Worm (Caenorhabditis elegans) whole organism, L1 larva: Measurements from ENCODE around the gene B0336.7.

Experiments
- C04F5.9 ChIP-seq: sonication (generic microtip); optimal IDR thresholded peaks from 2 replicates; lab custom pipeline; 2016; ENCODE audit warnings: missing genetic modification characterization, missing compliant biosample characterization
- C16A3.4 ChIP-seq: fragments of 150-350 bp; optimal IDR thresholded peaks from 2 replicates; lab custom pipeline; 2014; ENCODE audit warnings: missing biosample characterization, missing genetic modification characterization
- C34B4.2 ChIP-seq: sonication (generic microtip); optimal IDR thresholded peaks from 2 replicates; lab custom pipeline; 2017; ENCODE audit warnings: mild to moderate bottlenecking, missing genetic modification characterization, missing compliant biosample characterization
- aha-1 ChIP-seq: fragments of 150-350 bp; optimal IDR thresholded peaks from 2 replicates; lab custom pipeline; 2014; ENCODE audit warnings: missing biosample characterization, missing genetic modification characterization
- alr-1 ChIP-seq: fragments of 200-800 bp; sonication (Bioruptor generic); optimal IDR thresholded peaks from 2 replicates; lab custom pipeline; 2018; ENCODE audit warnings: borderline replicate concordance, mild to moderate bottlenecking, missing genetic modification characterization, missing compliant biosample characterization
- aly-2 ChIP-seq: fragments of 150-350 bp; optimal IDR thresholded peaks from 2 replicates; lab custom pipeline; 2014; ENCODE audit warnings: missing biosample characterization, missing genetic modification characterization
- ama-1 ChIP-seq: fragments of 150-350 bp; optimal IDR thresholded peaks from 2 replicates; lab custom pipeline; 2014
- blmp-1 ChIP-seq: fragments of 150-350 bp; optimal IDR thresholded peaks from 2 replicates; lab custom pipeline; 2014; ENCODE audit warnings: missing biosample characterization, missing genetic modification characterization
- ceh-63 ChIP-seq: fragments of 200-800 bp; sonication (Bioruptor generic); optimal IDR thresholded peaks from 2 replicates; lab custom pipeline; 2018; ENCODE audit warnings: mild to moderate bottlenecking, missing genetic modification characterization, missing compliant biosample characterization
- ceh-8 ChIP-seq: fragments of 200-800 bp; sonication (Bioruptor generic); optimal IDR thresholded peaks from 2 replicates; lab custom pipeline; 2018; ENCODE audit warnings: mild to moderate bottlenecking, missing genetic modification characterization, moderate library complexity, missing compliant biosample characterization
- ceh-82 ChIP-seq, 3 experiments: fragments of 150-350 bp in 1 of 3; sonication (generic microtip) in 2 of 3; optimal IDR thresholded peaks; 2 replicates each; lab custom pipeline; 2014 to 2017; ENCODE audit warnings: missing biosample characterization in 3 of 3, missing genetic modification characterization in 3 of 3
- dpl-1 ChIP-seq, 3 experiments: fragments of 150-350 bp in 2 of 3; sonication (generic microtip) in 1 of 3; optimal IDR thresholded peaks; 2 replicates each; lab custom pipeline; 2014 to 2017; ENCODE audit warnings: missing biosample characterization in 3 of 3, missing genetic modification characterization in 3 of 3, missing genetic modification reagents in 3 of 3
- dsc-1 ChIP-seq: sonication (generic microtip); optimal IDR thresholded peaks from 2 replicates; lab custom pipeline; 2016; ENCODE audit warnings: mild to moderate bottlenecking, missing genetic modification characterization, missing compliant biosample characterization
- efl-1 ChIP-seq, 4 experiments: fragments of 150-350 bp; optimal IDR thresholded peaks in 3 of 4; peaks in 1 of 4; 1 replicate in 1 of 4; 2 replicates in 3 of 4; lab custom pipeline; 2014; ENCODE audit warnings: missing biosample characterization in 2 of 4, missing genetic modification characterization in 2 of 4, missing genetic modification reagents in 2 of 4
- efl-3 ChIP-seq: fragments of 200-800 bp; sonication (Bioruptor generic); optimal IDR thresholded peaks from 2 replicates; lab custom pipeline; 2018; ENCODE audit warnings: mild to moderate bottlenecking, missing genetic modification characterization, missing compliant biosample characterization
- elt-2 ChIP-seq: sonication (generic microtip); optimal IDR thresholded peaks from 2 replicates; lab custom pipeline; 2016; ENCODE audit warnings: missing genetic modification characterization, mild to moderate bottlenecking, inconsistent platforms, missing compliant biosample characterization, missing genetic modification reagents
- ets-5 ChIP-seq: fragments of 200-800 bp; sonication (Bioruptor generic); IDR thresholded peaks from 2 replicates; pipeline ENCODE4 v1.3.6; 2022; ENCODE audit warnings: missing genetic modification characterization, missing compliant biosample characterization
- fkh-10 ChIP-seq: sonication (generic microtip); optimal IDR thresholded peaks from 2 replicates; lab custom pipeline; 2017; ENCODE audit warnings: missing biosample characterization, missing genetic modification reagents, missing genetic modification characterization
- fos-1 ChIP-seq: fragments of 150-350 bp; optimal IDR thresholded peaks from 2 replicates; lab custom pipeline; 2014; ENCODE audit warnings: missing biosample characterization, missing genetic modification characterization
- grh-1 ChIP-seq: fragments of 200-800 bp; sonication (Bioruptor generic); IDR thresholded peaks from 2 replicates; pipeline ENCODE4 v1.3.6; 2022; ENCODE audit warnings: missing genetic modification reagents, missing genetic modification characterization, missing compliant biosample characterization
- hlh-17 ChIP-seq: fragments of 200-800 bp; sonication (Bioruptor generic); optimal IDR thresholded peaks from 2 replicates; lab custom pipeline; 2018; ENCODE audit warnings: missing genetic modification characterization, mild to moderate bottlenecking, missing compliant biosample characterization, moderate library complexity, borderline replicate concordance
- isw-1 ChIP-seq: fragments of 200-800 bp; sonication (Bioruptor generic); IDR thresholded peaks from 2 replicates; pipeline ENCODE4 v1.3.6; 2022; ENCODE audit warnings: missing genetic modification characterization, missing compliant biosample characterization
- lin-13 ChIP-seq: fragments of 150-350 bp; optimal IDR thresholded peaks from 2 replicates; lab custom pipeline; 2014; ENCODE audit warnings: missing biosample characterization, missing genetic modification reagents, missing genetic modification characterization
- lin-14 ChIP-seq: fragments of 200-800 bp; sonication (Bioruptor generic); optimal IDR thresholded peaks from 2 replicates; lab custom pipeline; 2018; ENCODE audit warnings: mild to moderate bottlenecking, missing genetic modification characterization, moderate library complexity, missing compliant biosample characterization
- lin-35 ChIP-seq, 2 experiments: fragments of 150-350 bp; optimal IDR thresholded peaks; 2 replicates each; lab custom pipeline; 2014; ENCODE audit warnings: missing biosample characterization in 2 of 2, missing genetic modification characterization in 2 of 2, missing genetic modification reagents in 2 of 2
- lsy-2 ChIP-seq, 2 experiments: fragments of 150-350 bp; optimal IDR thresholded peaks; 2 replicates each; lab custom pipeline; 2014; ENCODE audit warnings: missing biosample characterization in 2 of 2, missing genetic modification characterization in 2 of 2
- mdl-1 ChIP-seq, 2 experiments: fragments of 150-350 bp; optimal IDR thresholded peaks; 2 replicates each; lab custom pipeline; 2014 to 2017; ENCODE audit warnings: missing biosample characterization in 2 of 2, missing genetic modification characterization in 2 of 2, inconsistent platforms in 1 of 2
- mef-2 ChIP-seq: fragments of 150-350 bp; optimal IDR thresholded peaks from 2 replicates; lab custom pipeline; 2014; ENCODE audit warnings: missing biosample characterization, missing genetic modification characterization
- nhr-11 ChIP-seq: fragments of 150-350 bp; optimal IDR thresholded peaks from 2 replicates; lab custom pipeline; 2014; ENCODE audit warnings: missing biosample characterization, missing genetic modification characterization
- nhr-12 ChIP-seq: sonication (generic microtip); optimal IDR thresholded peaks from 2 replicates; lab custom pipeline; 2017; ENCODE audit warnings: missing biosample characterization, missing genetic modification characterization
- nhr-237 ChIP-seq: fragments of 150-350 bp; optimal IDR thresholded peaks from 2 replicates; lab custom pipeline; 2014; ENCODE audit warnings: missing biosample characterization, missing genetic modification characterization
- nhr-28 ChIP-seq: fragments of 150-350 bp; optimal IDR thresholded peaks from 2 replicates; lab custom pipeline; 2014; ENCODE audit warnings: missing biosample characterization, missing genetic modification characterization
- nhr-47 ChIP-seq: sonication (generic microtip); optimal IDR thresholded peaks from 2 replicates; lab custom pipeline; 2016; ENCODE audit warnings: mild to moderate bottlenecking, missing genetic modification characterization, moderate library complexity, missing compliant biosample characterization
- nhr-77 ChIP-seq: fragments of 150-350 bp; optimal IDR thresholded peaks from 2 replicates; lab custom pipeline; 2014; ENCODE audit warnings: missing biosample characterization, missing genetic modification characterization
- nhr-84 ChIP-seq: sonication (generic microtip); optimal IDR thresholded peaks from 2 replicates; lab custom pipeline; 2017; ENCODE audit warnings: missing biosample characterization, missing genetic modification characterization
- pax-3 ChIP-seq: fragments of 200-800 bp; sonication (Bioruptor generic); optimal IDR thresholded peaks from 2 replicates; lab custom pipeline; 2018; ENCODE audit warnings: mild to moderate bottlenecking, missing genetic modification characterization, moderate library complexity, missing compliant biosample characterization
- skn-1 ChIP-seq: fragments of 150-350 bp; optimal IDR thresholded peaks from 2 replicates; lab custom pipeline; 2014; ENCODE audit warnings: missing biosample characterization, missing genetic modification characterization
- snu-23 ChIP-seq: sonication (generic microtip); optimal IDR thresholded peaks from 2 replicates; lab custom pipeline; 2016; ENCODE audit warnings: missing genetic modification characterization, missing compliant biosample characterization
- swsn-7 ChIP-seq: sonication (generic microtip); optimal IDR thresholded peaks from 2 replicates; lab custom pipeline; 2016; ENCODE audit warnings: missing genetic modification characterization, missing compliant biosample characterization
- tbx-2 ChIP-seq: sonication (generic microtip); optimal IDR thresholded peaks from 2 replicates; lab custom pipeline; 2016; ENCODE audit warnings: missing genetic modification characterization, missing compliant biosample characterization
- unc-30 ChIP-seq: sonication (generic microtip); optimal IDR thresholded peaks from 2 replicates; lab custom pipeline; 2017; ENCODE audit warnings: missing biosample characterization, missing genetic modification characterization
- unc-62 ChIP-seq: fragments of 150-350 bp; optimal IDR thresholded peaks from 2 replicates; lab custom pipeline; 2014; ENCODE audit warnings: missing biosample characterization, missing genetic modification reagents, missing genetic modification characterization
- unc-86 ChIP-seq: sonication (generic microtip); optimal IDR thresholded peaks from 2 replicates; lab custom pipeline; 2016; ENCODE audit warnings: missing genetic modification characterization, missing compliant biosample characterization
- vab-15 ChIP-seq: sonication (generic microtip); optimal IDR thresholded peaks from 2 replicates; lab custom pipeline; 2017; ENCODE audit warnings: missing genotype, mild to moderate bottlenecking, missing genetic modification characterization, missing compliant biosample characterization
- xbp-1 ChIP-seq: sonication (generic microtip); optimal IDR thresholded peaks from 2 replicates; lab custom pipeline; 2016; ENCODE audit warnings: missing genetic modification characterization, missing compliant biosample characterization
- zip-4 ChIP-seq: fragments of 200-800 bp; sonication (Bioruptor generic); optimal IDR thresholded peaks from 2 replicates; lab custom pipeline; 2018; ENCODE audit warnings: mild to moderate bottlenecking, missing genetic modification characterization, moderate library complexity, missing compliant biosample characterization
- ztf-4 ChIP-seq: fragments of 150-350 bp; optimal IDR thresholded peaks from 2 replicates; lab custom pipeline; 2014; ENCODE audit warnings: missing biosample characterization, missing genetic modification characterization

B0336.7 gene

DNA sequence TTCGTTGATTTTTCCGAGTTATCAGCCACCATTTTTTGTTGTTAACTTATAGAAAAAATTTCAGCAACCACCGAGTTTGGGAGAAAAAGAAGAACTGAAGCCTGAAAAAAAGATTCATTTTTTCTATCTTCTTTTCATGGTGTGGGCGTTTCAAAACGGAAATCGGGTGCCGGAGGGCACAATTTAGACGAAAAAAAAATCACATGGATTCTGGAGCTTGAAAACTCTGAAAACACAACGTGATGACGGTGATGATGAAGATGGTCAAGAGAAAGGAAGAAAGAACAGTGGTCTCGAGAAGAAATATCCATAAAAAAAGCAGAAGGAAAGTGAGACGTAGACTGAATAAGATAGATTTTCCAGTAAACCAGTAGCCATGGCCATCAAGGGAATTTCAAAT lies 13.2 kb downstream of the B0336.7 start, which contains the start of gene rcan-1:
Gene rcan-1, minus strand, starts transcription at position 101 of the 400 bp plus-strand sequence.
- TF ChIP-seq lin-35 (GFP tag; optimal IDR thresholded peaks at IDR 0.05; lab: Kevin White, UChicago) (no peak), nhr-12 (tag; lab: Kevin White, UChicago) (no peak), zip-4 (GFP tag; lab: Kevin White, UChicago) (no peak), ceh-8 (no peak), efl-1 (optimal IDR thresholded peaks at IDR 0.05; lab: Kevin White, UChicago) (no peak), efl-1 (GFP tag; optimal IDR thresholded peaks at IDR 0.05 in 1 of 2; lab: Kevin White, UChicago) (no peak), nhr-28 (no peak), vab-15 (no peak)

- TF ChIP-seq ama-1 (lab: Kevin White, UChicago) (no peak), lsy-2 (tag; optimal IDR thresholded peaks at IDR 0.05; lab: Kevin White, UChicago) (peak in 1 of 2 experiments; percentile 7), nhr-47 (tag; lab: Kevin White, UChicago) (peak; percentile 14), blmp-1 (tag; lab: Kevin White, UChicago) (peak; percentile 2)
These were observed 17.0 kb downstream of the B0336.7 start, which contains the start of gene pst-2 for ce11 chrIII:5680141-5680540. Gene pst-2 (plus strand): TSS chrIII:5680433.

DNA sequence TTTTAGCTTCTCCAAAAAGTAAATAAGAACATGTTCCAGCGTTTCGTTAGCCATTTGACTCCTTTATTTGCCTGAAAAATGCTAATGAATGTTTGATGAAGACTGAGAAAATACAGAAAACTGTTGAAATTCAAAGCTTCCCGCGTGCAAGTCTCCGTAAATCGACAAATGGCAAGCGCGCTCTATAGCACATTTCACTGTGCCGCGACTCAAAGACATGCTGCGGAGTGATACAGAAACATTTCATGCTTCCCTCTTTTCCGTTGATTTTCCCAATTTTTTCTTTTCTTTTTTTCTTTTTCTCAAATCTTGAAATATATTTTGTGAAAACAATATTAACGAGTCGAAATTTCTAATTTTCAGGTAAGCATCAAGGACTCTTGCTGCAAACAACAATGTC lies 18.2 kb downstream of the B0336.7 start, which contains the start of the genes ska-3 and rps-12:
Gene ska-3, minus strand, starts transcription at position 71 of the 400 bp plus-strand sequence.
Gene rps-12, plus strand, starts transcription at position 364 of the 400 bp plus-strand sequence.
- peak; percentile 100 for TF ChIP-seq C16A3.4
- TF ChIP-seq ztf-4 (tag; lab: Kevin White, UChicago) = peak; percentile 98
- TF ChIP-seq nhr-11 (tag; lab: Kevin White, UChicago) = peak; percentile 96
- peak; percentile 54 to 99 for TF ChIP-seq mdl-1 (tag; optimal IDR thresholded peaks at IDR 0.05; lab: Kevin White, UChicago)
- peak; percentile 98 for TF ChIP-seq lin-14 (GFP tag; lab: Kevin White, UChicago)
- TF ChIP-seq skn-1 = peak; percentile 98
- peak; percentile 97 to 99 (median 98) for TF ChIP-seq dpl-1 (GFP tag; optimal IDR thresholded peaks at IDR 0.05; lab: Kevin White, UChicago)
- peak; percentile 99 for TF ChIP-seq fkh-10
- TF ChIP-seq blmp-1 (tag; lab: Kevin White, UChicago) = peak; percentile 92
- TF ChIP-seq fos-1 (tag; lab: Kevin White, UChicago) = peak; percentile 98
- no peak for TF ChIP-seq ets-5 (GFP tag; lab: Robert Waterston, UW)
- TF ChIP-seq nhr-237 (tag; lab: Kevin White, UChicago) = peak; percentile 98
- TF ChIP-seq efl-3 (GFP tag; lab: Kevin White, UChicago) = peak; percentile 40
- TF ChIP-seq nhr-77 = peak; percentile 99
- TF ChIP-seq ceh-82 (tag; optimal IDR thresholded peaks at IDR 0.05; lab: Kevin White, UChicago) = peak; percentile 99 to 100 (median 100)
- peak; percentile 91 for TF ChIP-seq aha-1
- peak; percentile 83 for TF ChIP-seq ceh-63 (GFP tag; lab: Kevin White, UChicago)
- TF ChIP-seq isw-1 (GFP tag; lab: Robert Waterston, UW) = peak; percentile 99
- peak; percentile 91 for TF ChIP-seq elt-2 (tag; lab: Kevin White, UChicago)
- peak; percentile 97 for TF ChIP-seq ceh-8
- no peak for TF ChIP-seq alr-1 (tag; lab: Kevin White, UChicago)
- peak; percentile 97 for TF ChIP-seq grh-1 (GFP tag; lab: Robert Waterston, UW)
- TF ChIP-seq pax-3 (tag; lab: Kevin White, UChicago) = peak; percentile 94
- peak; percentile 99 for TF ChIP-seq dsc-1 (tag; lab: Kevin White, UChicago)
- peak; percentile 99 for TF ChIP-seq unc-86 (tag; lab: Kevin White, UChicago)
- peak; percentile 99 for TF ChIP-seq tbx-2 (tag; lab: Kevin White, UChicago)
- TF ChIP-seq lin-35 (GFP tag; optimal IDR thresholded peaks at IDR 0.05; lab: Kevin White, UChicago) = peak; percentile 98 to 100
- peak; percentile 88 for TF ChIP-seq C34B4.2 (tag; lab: Kevin White, UChicago)
- peak; percentile 99 for TF ChIP-seq lin-13 (GFP tag; lab: Kevin White, UChicago)
- peak; percentile 99 for TF ChIP-seq xbp-1 (tag; lab: Kevin White, UChicago)
- TF ChIP-seq zip-4 (GFP tag; lab: Kevin White, UChicago) = peak; percentile 94
- peak; percentile 99 for TF ChIP-seq snu-23 (GFP tag; lab: Kevin White, UChicago)
- TF ChIP-seq unc-62 (GFP tag; lab: Kevin White, UChicago) = peak; percentile 79
- peak; percentile 96 for TF ChIP-seq C04F5.9 (tag; lab: Kevin White, UChicago)
- peak; percentile 98 for TF ChIP-seq aly-2 (tag; lab: Kevin White, UChicago)
- peak; percentile 19 for TF ChIP-seq nhr-28
- TF ChIP-seq mef-2 (tag; lab: Kevin White, UChicago) = peak; percentile 94
- peak; percentile 96 for TF ChIP-seq vab-15
- no peak for TF ChIP-seq nhr-84 (tag; lab: Kevin White, UChicago)
- peak; percentile 33 for TF ChIP-seq unc-30 (tag; lab: Kevin White, UChicago)
- no peak for TF ChIP-seq hlh-17
- TF ChIP-seq swsn-7 = peak; percentile 99
- TF ChIP-seq efl-1 (optimal IDR thresholded peaks at IDR 0.05; lab: Kevin White, UChicago) = peak; percentile 98 to 99
- peak; percentile 95 to 100 for TF ChIP-seq efl-1 (GFP tag; optimal IDR thresholded peaks at IDR 0.05 in 1 of 2; lab: Kevin White, UChicago)
